Worm (Caenorhabditis elegans): Measurements from ENCODE around the gene Y38F2AR.10.

Y38F2AR.10 gene

ce11 chrIV:2383713-2384112, 15.6 kb downstream of the Y38F2AR.10 start, which contains the start of gene Y38F2AR.3:
Y38F2AR.3 (plus strand) TSS chrIV:2384013.
- TF ChIP-seq nhr-10 (tag; optimal IDR thresholded peaks at IDR 0.05) (no peak), zag-1 (tag; optimal IDR thresholded peaks at IDR 0.05) (no peak), unc-39 (tag; optimal IDR thresholded peaks at IDR 0.05) (no peak), skn-1 (tag; optimal IDR thresholded peaks at IDR 0.05) (no peak), sma-9 (GFP tag; optimal IDR thresholded peaks at IDR 0.05) (no peak), sma-9 (tag; optimal IDR thresholded peaks at IDR 0.05) (no peak), aly-2 (tag; optimal IDR thresholded peaks at IDR 0.05) (no peak), ztf-11 (tag; optimal IDR thresholded peaks at IDR 0.05) (no peak), Y55F3AM.14 (GFP tag; optimal IDR thresholded peaks at IDR 0.05) (no peak)

ce11 chrIV:2348862-2349321, 50.4 kb downstream of the Y38F2AR.10 start, which contains the start of the genes ppgn-1 and tftc-1:
ppgn-1 (minus strand) TSS chrIV:2348912.
tftc-1 (plus strand) TSS chrIV:2349271.
- TF ChIP-seq dmd-4 (tag; optimal IDR thresholded peaks at IDR 0.05), result peak; percentile 8
- no peak for TF ChIP-seq lin-11 (tag; optimal IDR thresholded peaks at IDR 0.05)
- TF ChIP-seq crh-2 (tag; optimal IDR thresholded peaks at IDR 0.05), result peak; percentile 35
- peak; percentile 61 for TF ChIP-seq unc-55 (GFP tag; optimal IDR thresholded peaks at IDR 0.05)
- no peak for TF ChIP-seq Y55F3AM.14 (GFP tag; optimal IDR thresholded peaks at IDR 0.05)
- TF ChIP-seq gmeb-1 (tag; optimal IDR thresholded peaks at IDR 0.05), result peak; percentile 72
- no peak for TF ChIP-seq aly-2 (tag; optimal IDR thresholded peaks at IDR 0.05)
- peak; percentile 31 for TF ChIP-seq nhr-25 (tag; optimal IDR thresholded peaks at IDR 0.05)
- TF ChIP-seq snpc-4 (tag; optimal IDR thresholded peaks at IDR 0.05), result peak; percentile 29
- TF ChIP-seq lin-13 (GFP tag; optimal IDR thresholded peaks at IDR 0.05), result peak; percentile 55
- TF ChIP-seq elt-1 (tag; optimal IDR thresholded peaks at IDR 0.05), result no peak
- TF ChIP-seq C34F6.9 (tag; optimal IDR thresholded peaks at IDR 0.05), result peak; percentile 49
- TF ChIP-seq lsy-2 (tag; optimal IDR thresholded peaks at IDR 0.05), result peak; percentile 72 to 84
- no peak for TF ChIP-seq nhr-77 (tag; optimal IDR thresholded peaks at IDR 0.05)
- peak; percentile 38 for TF ChIP-seq F13H6.1 (tag; optimal IDR thresholded peaks at IDR 0.05)
- peak; percentile 47 for TF ChIP-seq sma-3 (GFP tag; optimal IDR thresholded peaks at IDR 0.05)
- TF ChIP-seq sma-9 (GFP tag; optimal IDR thresholded peaks at IDR 0.05), result no peak
- TF ChIP-seq sma-9 (tag; optimal IDR thresholded peaks at IDR 0.05), result no peak

Data from whole organism, L2 larva.